Worm (Caenorhabditis elegans) whole organism, young adult: ENCODE data around the gene mca-1.
A peak's percentile ranks its signal among the peaks of the same experiment; 100 is the strongest.

Experiments used
- C06A6.2 ChIP-seq: fragments of 200-800 bp; sonication (Bioruptor generic); conservative IDR thresholded peaks from 2 replicates; pipeline ENCODE4 v1.3.6; 2022; ENCODE audit warnings: missing genetic modification characterization, missing compliant biosample characterization
- C17E4.6 ChIP-seq: fragments of 200-800 bp; sonication (Bioruptor generic); IDR thresholded peaks from 2 replicates; pipeline ENCODE4 v1.3.6; 2022; ENCODE audit warnings: missing genetic modification reagents, missing genetic modification characterization, missing compliant biosample characterization
- F39B2.1 ChIP-seq: fragments of 200-800 bp; sonication (Bioruptor generic); IDR thresholded peaks from 2 replicates; pipeline ENCODE4 v1.3.6; 2022; ENCODE audit warnings: missing genetic modification reagents, missing genetic modification characterization, missing compliant biosample characterization
- K12H6.12 ChIP-seq: fragments of 200-800 bp; sonication (Bioruptor generic); optimal IDR thresholded peaks from 2 replicates; lab custom pipeline; 2018; ENCODE audit warnings: mild to moderate bottlenecking, missing genetic modification characterization, missing compliant biosample characterization
- Y53G8AR.9 ChIP-seq: fragments of 200-800 bp; sonication (Bioruptor generic); conservative IDR thresholded peaks from 2 replicates; pipeline ENCODE4 v1.3.6; 2022; ENCODE audit warnings: missing genetic modification reagents, missing genetic modification characterization, missing compliant biosample characterization
- akir-1 ChIP-seq: fragments of 200-800 bp; sonication (Bioruptor generic); optimal IDR thresholded peaks from 2 replicates; lab custom pipeline; 2018; ENCODE audit warnings: mild to moderate bottlenecking, missing genetic modification characterization, moderate library complexity, missing compliant biosample characterization
- ama-1 ChIP-seq, 3 experiments: fragments of 150-350 bp in 1 of 3; sonication (generic microtip) in 2 of 3; optimal IDR thresholded peaks; 2 replicates each; lab custom pipeline; 2014 to 2018; ENCODE audit warnings: missing biosample characterization in 2 of 3, missing genetic modification characterization in 2 of 3, missing genetic modification reagents in 2 of 3
- athp-1 ChIP-seq: sonication (generic microtip); optimal IDR thresholded peaks from 2 replicates; lab custom pipeline; 2017; ENCODE audit warnings: mild to moderate bottlenecking, missing genetic modification characterization, missing compliant biosample characterization
- attf-3 ChIP-seq: fragments of 200-800 bp; sonication (Bioruptor generic); conservative IDR thresholded peaks from 2 replicates; pipeline ENCODE4 v1.3.6; 2022; ENCODE audit warnings: missing genetic modification reagents, missing genetic modification characterization, missing compliant biosample characterization
- attf-6 ChIP-seq: fragments of 200-800 bp; sonication (Bioruptor generic); IDR thresholded peaks from 2 replicates; pipeline ENCODE4 v1.3.6; 2022; ENCODE audit warnings: missing genetic modification reagents, missing genetic modification characterization, missing compliant biosample characterization
- bed-1 ChIP-seq: fragments of 200-800 bp; sonication (Bioruptor generic); IDR thresholded peaks from 2 replicates; pipeline ENCODE4 v1.3.6; 2022; ENCODE audit warnings: missing genetic modification reagents, missing genetic modification characterization, missing compliant biosample characterization
- bed-2 ChIP-seq: fragments of 200-800 bp; sonication (Bioruptor generic); IDR thresholded peaks from 2 replicates; pipeline ENCODE4 v1.3.6; 2022; ENCODE audit warnings: missing genetic modification reagents, missing genetic modification characterization, missing compliant biosample characterization
- cebp-1 ChIP-seq, 2 experiments: fragments of 200-800 bp in 1 of 2; sonication (Bioruptor generic) in 1 of 2; sonication (generic microtip) in 1 of 2; IDR thresholded peaks in 1 of 2; optimal IDR thresholded peaks in 1 of 2; 2 replicates each; pipeline versions ENCODE4 v1.3.6 to Lab custom; 2017 to 2022; ENCODE audit warnings: missing compliant biosample characterization in 2 of 2, missing genetic modification characterization in 2 of 2, mild to moderate bottlenecking in 1 of 2, missing genetic modification reagents in 1 of 2, moderate library complexity in 1 of 2
- ceh-40 ChIP-seq: fragments of 200-800 bp; sonication (Bioruptor generic); IDR thresholded peaks from 2 replicates; pipeline ENCODE4 v1.3.6; 2022; ENCODE audit warnings: missing genetic modification characterization, missing compliant biosample characterization
- ceh-58 ChIP-seq: fragments of 200-800 bp; sonication (Bioruptor generic); IDR thresholded peaks from 2 replicates; pipeline ENCODE4 v1.3.6; 2022; ENCODE audit warnings: missing genetic modification characterization, missing compliant biosample characterization
- ceh-79 ChIP-seq: sonication (generic microtip); optimal IDR thresholded peaks from 2 replicates; lab custom pipeline; 2017; ENCODE audit warnings: mild to moderate bottlenecking, missing genetic modification characterization, missing compliant biosample characterization
- chd-7 ChIP-seq: sonication (generic microtip); optimal IDR thresholded peaks from 2 replicates; lab custom pipeline; 2016; ENCODE audit warnings: mild to moderate bottlenecking, missing genetic modification characterization, moderate library complexity, missing compliant biosample characterization
- dox-1 ChIP-seq: fragments of 200-800 bp; sonication (Bioruptor generic); IDR thresholded peaks from 2 replicates; pipeline ENCODE4 v1.3.6; 2022; ENCODE audit warnings: missing genetic modification reagents, missing genetic modification characterization, missing compliant biosample characterization
- egl-18 ChIP-seq: fragments of 200-800 bp; sonication (Bioruptor generic); IDR thresholded peaks from 2 replicates; pipeline ENCODE4 v1.3.6; 2022; ENCODE audit warnings: missing genetic modification reagents, missing genetic modification characterization, missing compliant biosample characterization
- ekl-4 ChIP-seq: fragments of 200-800 bp; sonication (Bioruptor generic); IDR thresholded peaks from 2 replicates; pipeline ENCODE4 v1.3.6; 2022; ENCODE audit warnings: missing genetic modification reagents, missing genetic modification characterization, missing compliant biosample characterization
- fkh-3 ChIP-seq: sonication (generic microtip); optimal IDR thresholded peaks from 2 replicates; lab custom pipeline; 2016; ENCODE audit warnings: mild to moderate bottlenecking, missing genetic modification characterization, missing compliant biosample characterization
- gei-17 ChIP-seq: fragments of 200-800 bp; sonication (Bioruptor generic); optimal IDR thresholded peaks from 2 replicates; lab custom pipeline; 2018; ENCODE audit warnings: mild to moderate bottlenecking, missing genetic modification characterization, missing compliant biosample characterization
- hrde-1 ChIP-seq: sonication (generic microtip); optimal IDR thresholded peaks from 2 replicates; lab custom pipeline; 2016; ENCODE audit warnings: missing genetic modification characterization, mild to moderate bottlenecking, missing compliant biosample characterization, moderate library complexity, missing genotype, missing genetic modification reagents, borderline replicate concordance
- lag-1 ChIP-seq: fragments of 200-800 bp; sonication (Bioruptor generic); IDR thresholded peaks from 2 replicates; pipeline ENCODE4 v1.3.6; 2022; ENCODE audit warnings: missing genetic modification reagents, missing genetic modification characterization, missing compliant biosample characterization
- lin-40 ChIP-seq: sonication (generic microtip); optimal IDR thresholded peaks from 2 replicates; lab custom pipeline; 2016; ENCODE audit warnings: missing genetic modification characterization, mild to moderate bottlenecking, missing compliant biosample characterization, missing genotype, missing genetic modification reagents
- lsl-1 ChIP-seq: fragments of 200-800 bp; sonication (Bioruptor generic); optimal IDR thresholded peaks from 2 replicates; lab custom pipeline; 2018; ENCODE audit warnings: mild to moderate bottlenecking, missing genetic modification characterization, moderate library complexity, missing compliant biosample characterization
- lsy-27 ChIP-seq: sonication (generic microtip); optimal IDR thresholded peaks from 2 replicates; lab custom pipeline; 2017; ENCODE audit warnings: missing genetic modification characterization, mild to moderate bottlenecking, missing compliant biosample characterization, antibody characterized with exemption, missing genotype, borderline replicate concordance; ENCODE audit not compliant: insufficient read depth
- nfyb-1 ChIP-seq: fragments of 200-800 bp; sonication (Bioruptor generic); IDR thresholded peaks from 2 replicates; pipeline ENCODE4 v1.3.6; 2022; ENCODE audit warnings: missing genetic modification reagents, missing genetic modification characterization, missing compliant biosample characterization
- nhr-120 ChIP-seq: fragments of 200-800 bp; sonication (Bioruptor generic); IDR thresholded peaks from 2 replicates; pipeline ENCODE4 v1.3.6; 2022; ENCODE audit warnings: missing genetic modification characterization, missing compliant biosample characterization
- nhr-27 ChIP-seq: fragments of 200-800 bp; sonication (Bioruptor generic); optimal IDR thresholded peaks from 2 replicates; lab custom pipeline; 2018; ENCODE audit warnings: mild to moderate bottlenecking, missing genetic modification characterization, moderate library complexity, missing compliant biosample characterization
- nhr-80 ChIP-seq: sonication (generic microtip); optimal IDR thresholded peaks from 2 replicates; lab custom pipeline; 2016; ENCODE audit warnings: missing genetic modification characterization, missing compliant biosample characterization
- nhr-90 ChIP-seq: sonication (generic microtip); optimal IDR thresholded peaks from 2 replicates; lab custom pipeline; 2016; ENCODE audit warnings: missing genotype, mild to moderate bottlenecking, missing genetic modification characterization, missing compliant biosample characterization
- pha-4 ChIP-seq: fragments of 150-350 bp; sonication (generic microtip); optimal IDR thresholded peaks from 2 replicates; lab custom pipeline; 2014; ENCODE audit warnings: missing biosample characterization, missing genetic modification reagents, missing genetic modification characterization
- rec-8 ChIP-seq, 2 experiments: sonication (generic microtip); optimal IDR thresholded peaks; 2 replicates each; lab custom pipeline; 2016; ENCODE audit warnings: mild to moderate bottlenecking in 2 of 2, missing genetic modification characterization in 2 of 2, missing genetic modification reagents in 2 of 2, missing genotype in 2 of 2, missing biosample characterization in 1 of 2, missing compliant biosample characterization in 1 of 2, moderate library complexity in 1 of 2
- sea-2 ChIP-seq: fragments of 200-800 bp; sonication (Bioruptor generic); IDR thresholded peaks from 2 replicates; pipeline ENCODE4 v1.3.6; 2022; ENCODE audit warnings: missing genetic modification characterization, missing compliant biosample characterization
- snpc-1.1 ChIP-seq: sonication (generic microtip); optimal IDR thresholded peaks from 2 replicates; lab custom pipeline; 2017; ENCODE audit warnings: missing genetic modification characterization, mild to moderate bottlenecking, missing compliant biosample characterization, antibody characterized with exemption, moderate library complexity, missing genotype, missing genetic modification reagents; ENCODE audit not compliant: insufficient read depth
- somi-1 ChIP-seq: fragments of 200-800 bp; sonication (Bioruptor generic); optimal IDR thresholded peaks from 2 replicates; lab custom pipeline; 2018; ENCODE audit warnings: mild to moderate bottlenecking, missing genetic modification characterization, missing compliant biosample characterization
- tbx-9 ChIP-seq: sonication (generic microtip); optimal IDR thresholded peaks from 2 replicates; lab custom pipeline; 2016; ENCODE audit warnings: borderline replicate concordance, missing genetic modification characterization, inconsistent platforms, missing compliant biosample characterization
- ztf-18 ChIP-seq: sonication (generic microtip); optimal IDR thresholded peaks from 2 replicates; lab custom pipeline; 2016; ENCODE audit warnings: missing genotype, mild to moderate bottlenecking, missing genetic modification characterization, missing compliant biosample characterization
- ztf-26 ChIP-seq: sonication (generic microtip); optimal IDR thresholded peaks from 2 replicates; lab custom pipeline; 2017; ENCODE audit warnings: missing genetic modification characterization, missing compliant biosample characterization
- ztf-3 ChIP-seq: fragments of 200-800 bp; sonication (Bioruptor generic); optimal IDR thresholded peaks from 2 replicates; lab custom pipeline; 2018; ENCODE audit warnings: mild to moderate bottlenecking, missing genetic modification characterization, missing compliant biosample characterization

mca-1 gene

DNA sequence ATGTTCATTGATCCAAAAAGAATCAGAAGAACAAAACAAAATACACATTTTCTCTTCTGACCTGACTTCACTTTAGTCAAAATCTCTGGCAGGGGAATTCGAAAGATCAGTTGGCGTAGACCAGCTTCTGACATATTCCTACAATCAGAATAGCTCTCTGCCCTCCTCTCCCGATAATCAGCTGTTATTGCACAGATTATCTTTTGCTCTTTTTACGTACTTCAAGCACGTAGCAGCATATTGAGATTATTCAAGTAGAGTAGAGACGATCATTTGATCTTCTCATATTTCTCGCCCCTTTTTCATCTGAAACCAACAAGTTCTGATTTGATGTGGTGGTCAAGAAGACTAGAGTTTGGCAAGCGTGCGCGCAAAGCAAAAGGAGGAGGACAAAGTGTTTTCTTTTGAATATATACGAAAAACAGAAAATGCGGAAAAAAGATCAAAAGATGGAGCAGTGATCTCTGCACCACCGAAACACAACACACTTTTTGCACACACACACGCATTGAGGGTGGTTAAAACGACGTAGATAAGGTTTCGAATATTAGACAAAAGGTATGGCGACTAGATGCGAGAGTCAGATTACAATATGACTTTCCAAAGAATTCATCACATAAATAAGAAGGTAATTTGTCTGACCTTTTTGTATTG, 39.1 kb upstream of the mca-1 start:
- TF ChIP-seq nhr-120 (GFP tag; lab: Robert Waterston, UW) (no peak), nfyb-1 (GFP tag; lab: Robert Waterston, UW) (0 out of 2 replicates have a peak, but pooled peaks have one; percentile 8), nhr-80 (tag; lab: Kevin White, UChicago) (peak; percentile 29)

DNA sequence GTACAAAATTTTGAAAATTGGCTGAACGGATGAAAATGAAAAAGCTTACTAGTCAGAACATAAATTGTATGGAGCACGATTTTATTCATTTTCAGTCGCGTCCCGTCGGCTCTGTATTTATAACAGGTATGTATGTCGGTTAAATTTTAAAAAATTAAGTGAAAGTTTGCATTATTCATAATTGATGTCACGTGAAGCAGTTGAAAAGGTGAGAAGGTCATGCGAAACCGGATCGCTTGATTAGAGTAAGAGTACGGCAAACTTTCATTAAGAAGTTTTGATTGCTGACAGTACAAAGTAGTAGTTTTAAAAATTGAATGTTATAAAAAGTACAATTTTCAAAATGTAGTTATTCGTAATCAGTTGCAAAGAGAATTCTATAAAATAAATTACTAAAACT, 38.5 kb upstream of the mca-1 start:
- TF ChIP-seq Y53G8AR.9 (no peak), ztf-26 (tag; lab: Kevin White, UChicago) (no peak), lag-1 (no peak), ztf-18 (tag; lab: Kevin White, UChicago) (no peak), fkh-3 (no peak), lin-40 (tag; lab: Kevin White, UChicago) (no peak), K12H6.12 (tag; lab: Kevin White, UChicago) (no peak), ama-1 (optimal IDR thresholded peaks at IDR 0.05; lab: Kevin White, UChicago) (no peak), ama-1 (GFP tag; optimal IDR thresholded peaks at IDR 0.05; lab: Kevin White, UChicago) (no peak), nhr-90 (no peak), bed-1 (GFP tag; lab: Robert Waterston, UW) (no peak), sea-2 (no peak)

DNA sequence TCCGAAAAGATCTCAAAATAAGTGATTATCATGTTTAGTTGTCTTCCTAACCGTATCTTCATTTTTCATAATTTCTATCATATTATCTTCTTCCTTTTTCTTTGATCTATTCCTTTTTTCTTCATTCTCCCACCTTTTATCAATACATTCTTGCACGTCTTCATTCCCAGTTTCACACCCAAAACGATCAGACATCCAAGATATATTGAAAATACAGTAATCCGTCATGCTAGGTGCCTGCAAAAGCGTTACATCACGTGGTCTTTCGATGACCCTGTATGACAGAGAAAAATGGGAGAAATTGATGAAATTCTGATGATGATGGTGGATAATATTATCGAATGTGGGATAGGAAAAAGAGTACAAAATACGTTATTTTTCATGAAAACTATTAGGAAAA, 37.7 kb upstream of the mca-1 start:
- no peak for TF ChIP-seq ceh-58
- TF ChIP-seq bed-2 (GFP tag; lab: Robert Waterston, UW) = no peak
- TF ChIP-seq ztf-26 (tag; lab: Kevin White, UChicago) = peak; percentile 47
- no peak for TF ChIP-seq rec-8 (tag; optimal IDR thresholded peaks at IDR 0.05; lab: Kevin White, UChicago)
- no peak for TF ChIP-seq nhr-27 (tag; lab: Kevin White, UChicago)
- TF ChIP-seq ztf-3 (GFP tag; lab: Kevin White, UChicago) = no peak
- TF ChIP-seq cebp-1 (GFP tag; IDR thresholded peaks at IDR 0.05; lab: Robert Waterston, UW) = no peak
- TF ChIP-seq cebp-1 (tag; optimal IDR thresholded peaks at IDR 0.05; lab: Kevin White, UChicago) = peak; percentile 33
- peak; percentile 53 for TF ChIP-seq lin-40 (tag; lab: Kevin White, UChicago)
- TF ChIP-seq somi-1 (GFP tag; lab: Kevin White, UChicago) = peak; percentile 82
- no peak for TF ChIP-seq attf-3 (GFP tag; lab: Robert Waterston, UW)
- TF ChIP-seq chd-7 = no peak
- TF ChIP-seq pha-4 (tag; lab: Kevin White, UChicago) = no peak
- no peak for TF ChIP-seq hrde-1

DNA sequence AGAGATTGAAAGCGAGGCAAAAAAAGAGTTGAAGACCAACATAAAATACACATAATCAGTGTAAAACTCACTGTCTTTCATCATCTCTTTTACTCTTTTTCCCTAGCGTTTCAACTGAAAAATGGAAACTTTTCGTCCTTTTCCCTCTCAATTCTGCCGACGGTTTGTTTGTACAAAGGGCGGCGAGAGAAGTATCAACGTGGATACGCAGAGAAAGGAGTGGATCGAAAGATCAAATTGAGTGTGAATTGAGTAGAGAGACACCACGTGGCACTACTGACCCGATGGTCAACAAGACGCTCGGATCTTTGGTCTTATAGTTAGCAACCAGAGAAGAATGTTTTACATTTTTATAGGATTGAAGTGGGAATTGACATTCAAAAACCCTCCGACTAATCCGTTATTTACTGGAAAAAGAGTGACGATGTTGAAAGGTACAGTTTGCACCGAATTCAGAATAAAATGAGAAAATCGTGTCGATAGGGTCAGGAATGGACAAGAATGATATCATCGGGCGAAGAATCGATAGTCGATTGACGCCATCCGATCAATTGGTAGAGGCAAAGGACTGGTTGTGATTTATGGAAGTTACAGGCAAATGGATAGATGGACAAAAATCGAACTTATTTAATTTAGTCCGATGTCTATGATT, 36.4 kb upstream of the mca-1 start:
- TF ChIP-seq F39B2.1 (GFP tag; lab: Robert Waterston, UW) (no peak), athp-1 (no peak), gei-17 (no peak), tbx-9 (tag; lab: Kevin White, UChicago) (no peak), lsy-27 (tag; lab: Kevin White, UChicago) (no peak), bed-1 (GFP tag; lab: Robert Waterston, UW) (no peak), ceh-79 (tag; lab: Kevin White, UChicago) (no peak), akir-1 (GFP tag; lab: Kevin White, UChicago) (no peak), C06A6.2 (GFP tag; lab: Robert Waterston, UW) (0 out of 2 replicates have a peak, but pooled peaks have one; percentile 46), ekl-4 (no peak), dox-1 (GFP tag; lab: Robert Waterston, UW) (no peak; the same call in 1 of the 2 replicates), egl-18 (no peak), lsl-1 (GFP tag; lab: Kevin White, UChicago) (no peak), ztf-18 (tag; lab: Kevin White, UChicago) (no peak), C17E4.6 (no peak), snpc-1.1 (tag; lab: Kevin White, UChicago) (no peak), attf-6 (GFP tag; lab: Robert Waterston, UW) (no peak), rec-8 (tag; optimal IDR thresholded peaks at IDR 0.05; lab: Kevin White, UChicago) (no peak), ceh-40 (no peak)
